Worm (Caenorhabditis elegans) whole organism, midembryonic: ENCODE measurements around the gene mab-7.
A peak's percentile ranks its signal among the peaks of the same experiment; 100 is the strongest.

Experiments used
- T22C8.4 ChIP-seq: fragments of 200-800 bp; sonication (Bioruptor generic); IDR thresholded peaks from 2 replicates; pipeline ENCODE4 v1.3.6; 2022; ENCODE audit warnings: missing genetic modification characterization, missing compliant biosample characterization
- cog-1 ChIP-seq: sonication (generic microtip); optimal IDR thresholded peaks from 2 replicates; lab custom pipeline; 2016; ENCODE audit warnings: missing genetic modification characterization, missing compliant biosample characterization
- flt-1 ChIP-seq: fragments of 200-800 bp; sonication (Bioruptor generic); IDR thresholded peaks from 2 replicates; pipeline ENCODE4 v1.3.6; 2022; ENCODE audit warnings: missing genetic modification characterization, missing compliant biosample characterization
- klf-2 ChIP-seq: fragments of 200-800 bp; sonication (Bioruptor generic); conservative IDR thresholded peaks from 2 replicates; pipeline ENCODE4 v1.3.6; 2022; ENCODE audit warnings: missing genetic modification reagents, missing genetic modification characterization, missing compliant biosample characterization
- med-1 ChIP-seq: sonication (generic microtip); optimal IDR thresholded peaks from 2 replicates; lab custom pipeline; 2017; ENCODE audit warnings: missing genetic modification characterization, mild to moderate bottlenecking, missing compliant biosample characterization, antibody characterized with exemption, missing genetic modification reagents; ENCODE audit not compliant: insufficient read depth
- ref-1 ChIP-seq: fragments of 200-800 bp; sonication (Bioruptor generic); conservative IDR thresholded peaks from 2 replicates; pipeline ENCODE4 v1.3.6; 2022; ENCODE audit warnings: missing genetic modification reagents, missing genetic modification characterization, missing compliant biosample characterization
- tab-1 ChIP-seq: fragments of 200-800 bp; sonication (Bioruptor generic); IDR thresholded peaks from 2 replicates; pipeline ENCODE4 v1.3.6; 2022; ENCODE audit warnings: missing genetic modification characterization, missing compliant biosample characterization
- ztf-23 ChIP-seq: fragments of 200-800 bp; sonication (Bioruptor generic); IDR thresholded peaks from 2 replicates; pipeline ENCODE4 v1.3.6; 2022; ENCODE audit warnings: missing genetic modification reagents, missing genetic modification characterization, missing compliant biosample characterization
- ztf-29 ChIP-seq: fragments of 200-800 bp; sonication (Bioruptor generic); IDR thresholded peaks from 2 replicates; pipeline ENCODE4 v1.3.6; 2022; ENCODE audit warnings: missing genetic modification reagents, missing genetic modification characterization, missing compliant biosample characterization

The mab-7 gene

ce11 chrX:918097-918496 lies 20.2 kb upstream of the mab-7 start, which contains the start of gene F35H12.5:
TSS of gene F35H12.5 (plus strand) at chrX:918397.
- TF ChIP-seq T22C8.4 (no peak), tab-1 (no peak), med-1 (GFP tag; lab: Kevin White, UChicago) (no peak), flt-1 (GFP tag; lab: Robert Waterston, UW) (no peak), ztf-29 (GFP tag; lab: Robert Waterston, UW) (no peak), ztf-23 (GFP tag; lab: Robert Waterston, UW) (no peak), klf-2 (GFP tag; lab: Robert Waterston, UW) (no peak), cog-1 (tag; lab: Kevin White, UChicago) (no peak)

ce11 chrX:915510-915909 lies 17.7 kb upstream of the mab-7 start, which contains the start of gene sel-12:
TSS of gene sel-12 (plus strand) at chrX:915867.
- TF ChIP-seq med-1 (GFP tag; lab: Kevin White, UChicago): no peak
- no peak for TF ChIP-seq ztf-29 (GFP tag; lab: Robert Waterston, UW)
- no peak for TF ChIP-seq klf-2 (GFP tag; lab: Robert Waterston, UW)
- TF ChIP-seq ref-1: no peak
- TF ChIP-seq ztf-23 (GFP tag; lab: Robert Waterston, UW): no peak
- no peak for TF ChIP-seq tab-1

ce11 chrX:912990-913389 lies 15.1 kb upstream of the mab-7 start, which contains the start of gene F35H12.6:
TSS of gene F35H12.6 (plus strand) at chrX:913290.
- TF ChIP-seq ztf-23 (GFP tag; lab: Robert Waterston, UW) (no peak), klf-2 (GFP tag; lab: Robert Waterston, UW) (no peak), T22C8.4 (no peak), med-1 (GFP tag; lab: Kevin White, UChicago) (no peak), ref-1 (no peak), cog-1 (tag; lab: Kevin White, UChicago) (no peak), tab-1 (no peak), flt-1 (GFP tag; lab: Robert Waterston, UW) (no peak), ztf-29 (GFP tag; lab: Robert Waterston, UW) (no peak)

- TF ChIP-seq klf-2 (GFP tag; lab: Robert Waterston, UW): no peak
- no peak for TF ChIP-seq tab-1
- TF ChIP-seq ztf-29 (GFP tag; lab: Robert Waterston, UW): no peak
- TF ChIP-seq ref-1: no peak
- TF ChIP-seq flt-1 (GFP tag; lab: Robert Waterston, UW): no peak
- no peak for TF ChIP-seq T22C8.4
- no peak for TF ChIP-seq ztf-23 (GFP tag; lab: Robert Waterston, UW)
- TF ChIP-seq med-1 (GFP tag; lab: Kevin White, UChicago): no peak
- TF ChIP-seq cog-1 (tag; lab: Kevin White, UChicago): no peak
Measured at ce11 chrX:912564-912963, 14.7 kb upstream of the mab-7 start.

- no peak for TF ChIP-seq klf-2 (GFP tag; lab: Robert Waterston, UW)
- TF ChIP-seq T22C8.4: no peak
- TF ChIP-seq tab-1: no peak
- TF ChIP-seq ztf-23 (GFP tag; lab: Robert Waterston, UW): no peak
- no peak for TF ChIP-seq cog-1 (tag; lab: Kevin White, UChicago)
- no peak for TF ChIP-seq ref-1
- no peak for TF ChIP-seq ztf-29 (GFP tag; lab: Robert Waterston, UW)
- TF ChIP-seq med-1 (GFP tag; lab: Kevin White, UChicago): no peak
- TF ChIP-seq flt-1 (GFP tag; lab: Robert Waterston, UW): no peak
Measured at ce11 chrX:910337-910736, 12.5 kb upstream of the mab-7 start.

- TF ChIP-seq klf-2 (GFP tag; lab: Robert Waterston, UW): no peak
- no peak for TF ChIP-seq T22C8.4
- no peak for TF ChIP-seq ztf-29 (GFP tag; lab: Robert Waterston, UW)
- TF ChIP-seq cog-1 (tag; lab: Kevin White, UChicago): no peak
- TF ChIP-seq flt-1 (GFP tag; lab: Robert Waterston, UW): no peak
- no peak for TF ChIP-seq med-1 (GFP tag; lab: Kevin White, UChicago)
- no peak for TF ChIP-seq ztf-23 (GFP tag; lab: Robert Waterston, UW)
- TF ChIP-seq ref-1: no peak
- no peak for TF ChIP-seq tab-1
Measured at ce11 chrX:902512-902911, 4.7 kb upstream of the mab-7 start, which contains the start of gene ZC13.10. TSS of gene ZC13.10 (minus strand) at chrX:902612.

ce11 chrX:888294-888693 lies 9.6 kb downstream of the mab-7 start, which contains the start of gene mam-1:
TSS of gene mam-1 (minus strand) at chrX:888394.
- TF ChIP-seq ztf-23 (GFP tag; lab: Robert Waterston, UW) (no peak), med-1 (GFP tag; lab: Kevin White, UChicago) (no peak), tab-1 (no peak), T22C8.4 (no peak), klf-2 (GFP tag; lab: Robert Waterston, UW) (no peak), cog-1 (tag; lab: Kevin White, UChicago) (no peak), flt-1 (GFP tag; lab: Robert Waterston, UW) (no peak), ref-1 (no peak), ztf-29 (GFP tag; lab: Robert Waterston, UW) (no peak)

- TF ChIP-seq flt-1 (GFP tag; lab: Robert Waterston, UW) (no peak), T22C8.4 (no peak), ztf-23 (GFP tag; lab: Robert Waterston, UW) (no peak), med-1 (GFP tag; lab: Kevin White, UChicago) (no peak), cog-1 (tag; lab: Kevin White, UChicago) (no peak), klf-2 (GFP tag; lab: Robert Waterston, UW) (no peak), ztf-29 (GFP tag; lab: Robert Waterston, UW) (no peak), ref-1 (no peak), tab-1 (no peak)
Measured at ce11 chrX:880367-880766, 17.5 kb downstream of the mab-7 start, which contains the start of gene ZC13.2. TSS of gene ZC13.2 (plus strand) at chrX:880667.

ce11 chrX:876935-877334 lies 20.9 kb downstream of the mab-7 start, which contains the start of gene ZC13.1:
TSS of gene ZC13.1 (plus strand) at chrX:877239.
- no peak for TF ChIP-seq T22C8.4
- TF ChIP-seq flt-1 (GFP tag; lab: Robert Waterston, UW): no peak
- peak; percentile 34 for TF ChIP-seq cog-1 (tag; lab: Kevin White, UChicago)
- TF ChIP-seq ztf-23 (GFP tag; lab: Robert Waterston, UW): peak; percentile 49; the same call in 1 of the 2 replicates
- no peak for TF ChIP-seq ref-1
- no peak for TF ChIP-seq ztf-29 (GFP tag; lab: Robert Waterston, UW)
